Fruit fly (Drosophila melanogaster): Measurements from ENCODE around the gene Ddr.

Ddr gene

DNA sequence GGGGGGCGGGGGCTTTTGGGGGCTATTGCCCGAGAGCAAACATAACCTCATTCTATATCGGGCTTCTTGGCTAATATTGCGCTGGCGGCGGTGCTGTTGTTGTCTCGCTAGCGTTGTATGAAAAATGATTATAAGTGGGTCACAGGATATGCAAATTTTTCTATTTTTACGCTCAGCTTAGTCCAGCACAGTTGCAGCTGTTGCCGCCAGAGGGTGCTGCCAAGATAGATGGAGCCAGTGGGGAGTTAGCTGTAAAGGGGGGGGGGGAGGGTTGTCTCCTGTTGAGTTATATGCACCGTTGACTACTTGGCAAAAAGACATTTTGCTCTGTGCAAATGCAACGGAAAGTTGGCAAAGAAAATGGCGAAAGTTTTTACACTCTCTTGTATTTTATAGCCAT lies 32.0 kb upstream of the Ddr start:
- TF ChIP-seq CG15710 (tag; optimal IDR thresholded peaks at IDR 0.05) (no peak), D1 (tag; optimal IDR thresholded peaks at IDR 0.05) (no peak), CG12605 (GFP tag; IDR thresholded peaks at IDR 0.05) (no peak), fd96Ca (GFP tag; IDR thresholded peaks at IDR 0.05) (no peak), CG34367 (tag; optimal IDR thresholded peaks at IDR 0.05) (no peak), Pif1A (GFP tag; optimal IDR thresholded peaks at IDR 0.05) (no peak), Pif1B (GFP tag; optimal IDR thresholded peaks at IDR 0.05) (no peak), Snoo (tag; optimal IDR thresholded peaks at IDR 0.05) (no peak), CG4496 (GFP tag; IDR thresholded peaks at IDR 0.05) (no peak), CG9948 (tag; optimal IDR thresholded peaks at IDR 0.05) (no peak)

DNA sequence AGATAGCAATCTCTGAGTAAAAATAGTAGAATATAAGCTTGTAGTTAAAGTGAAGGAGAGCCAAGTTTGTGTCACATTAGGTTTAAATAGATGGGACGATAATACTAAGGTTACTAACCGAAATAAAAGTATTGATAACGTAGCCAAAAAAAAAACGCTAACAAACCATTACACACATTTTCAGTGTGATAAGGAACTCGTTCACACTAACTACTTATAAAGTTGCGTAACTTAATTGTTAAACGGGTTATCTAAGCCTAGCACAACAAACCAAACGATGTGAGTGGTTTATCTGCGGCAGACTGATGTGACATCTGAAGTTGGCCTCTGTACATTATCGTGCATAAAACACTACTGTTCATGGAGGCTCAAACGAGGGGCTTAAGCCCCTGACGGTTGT lies 28.7 kb upstream of the Ddr start:
- TF ChIP-seq Pif1B (GFP tag; optimal IDR thresholded peaks at IDR 0.05) = no peak
- TF ChIP-seq CG4496 (GFP tag; IDR thresholded peaks at IDR 0.05) = no peak
- TF ChIP-seq CG34367 (tag; optimal IDR thresholded peaks at IDR 0.05) = no peak
- TF ChIP-seq CG12605 (GFP tag; IDR thresholded peaks at IDR 0.05) = no peak
- no peak for TF ChIP-seq CG17806 (tag; optimal IDR thresholded peaks at IDR 0.05)
- no peak for TF ChIP-seq CG14655 (GFP tag; optimal IDR thresholded peaks at IDR 0.05)
- no peak for TF ChIP-seq Pif1A (GFP tag; optimal IDR thresholded peaks at IDR 0.05)
- no peak for TF ChIP-seq D1 (tag; optimal IDR thresholded peaks at IDR 0.05)
- TF ChIP-seq Ets98B (GFP tag; IDR thresholded peaks at IDR 0.05) = no peak
- no peak for TF ChIP-seq rn (GFP tag; IDR thresholded peaks at IDR 0.05)
- no peak for TF ChIP-seq EcR (GFP tag; optimal IDR thresholded peaks at IDR 0.05)
- no peak for TF ChIP-seq fd96Ca (GFP tag; IDR thresholded peaks at IDR 0.05)
- no peak for TF ChIP-seq CG8159 (tag; optimal IDR thresholded peaks at IDR 0.05)
- TF ChIP-seq CG8301 (tag; optimal IDR thresholded peaks at IDR 0.05) = no peak
- TF ChIP-seq CG9948 (tag; optimal IDR thresholded peaks at IDR 0.05) = no peak

DNA sequence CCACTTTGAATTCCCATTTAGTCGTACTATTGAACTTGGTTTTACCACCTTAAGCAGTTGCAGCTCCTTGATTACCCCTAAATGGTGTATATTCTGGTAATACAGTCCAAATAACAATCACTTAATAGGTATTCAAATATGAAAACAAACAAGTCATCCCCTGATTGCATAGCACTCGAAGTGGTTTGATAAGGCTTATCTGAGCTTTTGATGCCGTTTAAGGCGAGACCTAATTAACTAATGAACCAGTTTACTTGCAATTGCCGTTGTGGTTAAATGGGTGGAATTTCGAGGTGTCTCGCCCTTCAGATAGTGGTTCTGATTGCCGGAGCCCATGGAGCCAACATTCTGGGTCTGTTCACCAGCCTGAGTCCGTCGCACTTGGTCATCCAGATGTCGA lies 28.1 kb upstream of the Ddr start, which contains the start of gene Ugt37B1:
TSS of gene Ugt37B1 (plus strand) at position 246 of the 400 bp plus-strand sequence.
- TF ChIP-seq Ets98B (GFP tag; IDR thresholded peaks at IDR 0.05) (no peak), CG13204 (GFP tag; optimal IDR thresholded peaks at IDR 0.05) (no peak), CG34367 (tag; optimal IDR thresholded peaks at IDR 0.05) (no peak), CG12605 (GFP tag; IDR thresholded peaks at IDR 0.05) (no peak), Pif1B (GFP tag; optimal IDR thresholded peaks at IDR 0.05) (no peak), CG17806 (tag; optimal IDR thresholded peaks at IDR 0.05) (no peak), CG14655 (GFP tag; optimal IDR thresholded peaks at IDR 0.05) (no peak), CG15710 (tag; optimal IDR thresholded peaks at IDR 0.05) (no peak), fd96Ca (GFP tag; IDR thresholded peaks at IDR 0.05) (no peak), CG10348 (GFP tag; IDR thresholded peaks at IDR 0.05) (no peak), CG8159 (tag; optimal IDR thresholded peaks at IDR 0.05) (no peak), Pif1A (GFP tag; optimal IDR thresholded peaks at IDR 0.05) (no peak), EcR (GFP tag; optimal IDR thresholded peaks at IDR 0.05) (no peak), CG8301 (tag; optimal IDR thresholded peaks at IDR 0.05) (no peak)

DNA sequence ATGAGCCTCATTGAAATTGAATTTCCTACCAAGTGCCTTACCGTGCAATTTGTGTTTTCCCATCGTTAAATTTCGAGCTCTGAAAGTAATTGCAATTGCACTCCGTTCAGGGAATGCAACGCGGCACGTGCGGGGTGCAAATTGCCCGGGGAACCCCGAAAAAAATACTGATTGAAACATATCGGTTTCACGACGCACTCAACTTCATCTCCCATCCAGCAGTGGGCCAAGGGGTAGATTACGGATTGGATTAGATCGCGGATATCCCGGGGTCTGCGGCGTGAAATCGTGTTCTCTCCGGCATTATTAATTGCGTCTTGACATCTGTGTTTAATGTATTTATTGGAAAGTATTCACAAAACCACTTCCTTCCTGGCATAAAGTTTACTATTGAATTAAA lies 24.4 kb upstream of the Ddr start:
- no peak for TF ChIP-seq CG8159 (tag; optimal IDR thresholded peaks at IDR 0.05)
- no peak for TF ChIP-seq CG10348 (GFP tag; IDR thresholded peaks at IDR 0.05)
- TF ChIP-seq Pif1A (GFP tag; optimal IDR thresholded peaks at IDR 0.05) = no peak
- no peak for TF ChIP-seq CG4496 (GFP tag; IDR thresholded peaks at IDR 0.05)
- TF ChIP-seq CG32121 (GFP tag; IDR thresholded peaks at IDR 0.05) = no peak

- TF ChIP-seq CG12605 (GFP tag; IDR thresholded peaks at IDR 0.05) (no peak), CG13204 (GFP tag; optimal IDR thresholded peaks at IDR 0.05) (no peak), Ets98B (GFP tag; IDR thresholded peaks at IDR 0.05) (no peak), rn (GFP tag; IDR thresholded peaks at IDR 0.05) (no peak), Pif1B (GFP tag; optimal IDR thresholded peaks at IDR 0.05) (no peak)
These were observed 23.7 kb upstream of the Ddr start for dm6 chr2L:6229181-6229755.

- no peak for TF ChIP-seq gl (tag; optimal IDR thresholded peaks at IDR 0.05)
- TF ChIP-seq Pif1B (GFP tag; optimal IDR thresholded peaks at IDR 0.05) = no peak
- TF ChIP-seq Ets98B (GFP tag; IDR thresholded peaks at IDR 0.05) = no peak
- no peak for TF ChIP-seq CG12605 (GFP tag; IDR thresholded peaks at IDR 0.05)
- no peak for TF ChIP-seq CG10348 (GFP tag; IDR thresholded peaks at IDR 0.05)
These were observed 16.5 kb upstream of the Ddr start for dm6 chr2L:6236426-6236825.

DNA sequence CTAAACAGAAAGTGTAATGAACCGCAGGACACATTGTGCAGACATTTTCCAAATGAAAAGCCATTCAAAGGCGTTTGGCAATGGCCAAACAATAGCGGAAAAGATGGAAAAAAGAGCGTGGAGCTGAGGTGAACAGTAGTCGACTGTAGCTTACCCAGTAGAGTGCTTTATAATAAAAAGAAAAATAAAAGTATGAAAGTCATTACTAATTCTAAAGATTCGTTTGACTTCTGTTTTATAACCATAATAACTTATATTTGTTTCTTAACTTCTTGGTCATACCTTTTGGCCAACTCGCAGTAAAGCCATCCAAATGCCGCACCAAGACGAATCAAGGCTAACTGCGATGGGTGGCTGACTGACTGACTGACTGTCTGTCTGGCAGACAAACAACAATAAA lies 13.6 kb upstream of the Ddr start:
- TF ChIP-seq Pif1B (GFP tag; optimal IDR thresholded peaks at IDR 0.05) (no peak), CG8301 (tag; optimal IDR thresholded peaks at IDR 0.05) (no peak), CG9948 (tag; optimal IDR thresholded peaks at IDR 0.05) (no peak), CG10348 (GFP tag; IDR thresholded peaks at IDR 0.05) (no peak), CG4496 (GFP tag; IDR thresholded peaks at IDR 0.05) (no peak), CG34367 (tag; optimal IDR thresholded peaks at IDR 0.05) (no peak), CG32121 (GFP tag; IDR thresholded peaks at IDR 0.05) (no peak), Ets98B (GFP tag; IDR thresholded peaks at IDR 0.05) (no peak), Snoo (tag; optimal IDR thresholded peaks at IDR 0.05) (no peak), gl (tag; optimal IDR thresholded peaks at IDR 0.05) (no peak), CG14655 (GFP tag; optimal IDR thresholded peaks at IDR 0.05) (no peak), CG13204 (GFP tag; optimal IDR thresholded peaks at IDR 0.05) (no peak), CG12605 (GFP tag; IDR thresholded peaks at IDR 0.05) (no peak), fd96Ca (GFP tag; IDR thresholded peaks at IDR 0.05) (no peak)

All from whole organism, pupa.